Fruit fly (Drosophila melanogaster): Measurements from ENCODE around the gene CG8460.

CG8460 gene

dm6 chr2L:8239032-8239650 lies 42.1 kb downstream of the CG8460 start:
- TF ChIP-seq h (GFP tag; optimal IDR thresholded peaks at IDR 0.05) = peak; percentile 24
- no peak for TF ChIP-seq lola (GFP tag; optimal IDR thresholded peaks at IDR 0.05)
- TF ChIP-seq dl (GFP tag; optimal IDR thresholded peaks at IDR 0.05; ENCODE audit: insufficient read depth in 1 of 2, partially characterized antibody in 2 of 2) = no peak
- no peak for TF ChIP-seq Myc (optimal IDR thresholded peaks at IDR 0.05)
- no peak for TF ChIP-seq br (GFP tag; optimal IDR thresholded peaks at IDR 0.05)
- no peak for TF ChIP-seq CG9705 (GFP tag; optimal IDR thresholded peaks at IDR 0.05)
- no peak for TF ChIP-seq Hnf4 (GFP tag; optimal IDR thresholded peaks at IDR 0.05)
- no peak for TF ChIP-seq psq (GFP tag; optimal IDR thresholded peaks at IDR 0.05)
- TF ChIP-seq Dfd (GFP tag; optimal IDR thresholded peaks at IDR 0.05) = no peak
- no peak for TF ChIP-seq Mio (GFP tag; optimal IDR thresholded peaks at IDR 0.05)
- no peak for TF ChIP-seq sage (GFP tag; optimal IDR thresholded peaks at IDR 0.05)
- no peak for TF ChIP-seq GATAd (GFP tag; optimal IDR thresholded peaks at IDR 0.05)
- TF ChIP-seq OdsH (GFP tag; optimal IDR thresholded peaks at IDR 0.05) = peak; percentile 27
- no peak for TF ChIP-seq Sp1 (GFP tag; optimal IDR thresholded peaks at IDR 0.05)
- TF ChIP-seq rgr (GFP tag; optimal IDR thresholded peaks at IDR 0.05) = no peak
- TF ChIP-seq Abd-B (GFP tag; optimal IDR thresholded peaks at IDR 0.05) = no peak

DNA sequence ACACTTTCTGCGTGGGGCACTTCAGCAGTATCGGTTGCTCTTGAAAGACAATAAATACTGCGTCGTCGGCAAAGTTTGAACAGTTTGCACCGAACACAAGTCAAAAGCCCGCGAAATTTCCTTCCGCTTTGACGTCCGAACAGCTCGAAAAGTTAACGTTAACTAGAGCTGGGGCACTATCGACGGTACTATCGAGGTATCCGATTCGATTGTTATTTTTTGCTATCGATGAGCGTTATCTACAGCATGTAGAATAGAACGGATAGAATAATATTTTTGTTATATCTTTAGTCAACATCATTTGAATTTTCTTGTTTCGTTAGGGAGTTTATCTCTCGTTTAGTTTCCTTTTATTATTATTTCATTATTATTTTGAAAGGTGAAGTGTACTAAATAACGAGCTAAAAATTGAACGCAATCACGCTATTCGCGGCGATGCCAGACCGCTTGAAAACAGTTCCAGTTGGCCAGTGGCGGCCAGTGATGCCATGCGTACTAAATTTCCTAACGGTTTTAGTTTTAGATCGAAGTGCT lies 42.8 kb downstream of the CG8460 start, which contains the start of gene Pvr:
Gene Pvr, minus strand, starts transcription at position 167 of the 534 bp plus-strand sequence.
- TF ChIP-seq tai (GFP tag; optimal IDR thresholded peaks at IDR 0.05) = peak; percentile 19
- no peak for TF ChIP-seq Dif (GFP tag; optimal IDR thresholded peaks at IDR 0.05; ENCODE audit: partially characterized antibody)
- TF ChIP-seq jim (GFP tag; optimal IDR thresholded peaks at IDR 0.05) = peak; percentile 30
- TF ChIP-seq Myc (optimal IDR thresholded peaks at IDR 0.05) = peak; percentile 88
- TF ChIP-seq h (GFP tag; optimal IDR thresholded peaks at IDR 0.05) = peak; percentile 18
- peak; percentile 68 for TF ChIP-seq brk (GFP tag; optimal IDR thresholded peaks at IDR 0.05)
- TF ChIP-seq woc (GFP tag; optimal IDR thresholded peaks at IDR 0.05) = no peak
- TF ChIP-seq sage (GFP tag; optimal IDR thresholded peaks at IDR 0.05) = peak; percentile 42
- no peak for TF ChIP-seq dl (GFP tag; optimal IDR thresholded peaks at IDR 0.05; ENCODE audit: insufficient read depth in 1 of 2, partially characterized antibody in 2 of 2)
- TF ChIP-seq Hr83 (GFP tag; optimal IDR thresholded peaks at IDR 0.05; ENCODE audit: poor library complexity, severe bottlenecking) = peak; percentile 46
- TF ChIP-seq Hr78 (GFP tag; optimal IDR thresholded peaks at IDR 0.05) = no peak
- TF ChIP-seq CrebA (GFP tag; optimal IDR thresholded peaks at IDR 0.05; ENCODE audit: borderline replicate concordance) = peak; percentile 15

DNA sequence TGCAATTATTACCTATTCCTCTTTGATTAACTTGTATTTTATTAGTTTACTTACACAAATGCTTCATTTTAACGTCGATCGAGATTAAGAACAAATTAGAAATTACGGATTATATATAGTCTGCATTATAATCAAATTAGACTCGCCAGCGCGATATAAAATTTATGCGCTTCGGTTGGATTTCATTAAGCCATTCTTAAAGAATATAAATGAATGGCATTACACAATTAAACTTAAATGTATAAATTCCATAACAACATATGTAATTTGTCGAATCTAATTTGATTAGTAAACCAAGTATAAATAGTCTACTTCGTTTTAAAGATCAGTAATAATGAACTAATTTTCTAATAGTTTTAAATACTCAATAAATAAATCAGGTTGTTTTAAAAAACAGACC lies 44.7 kb downstream of the CG8460 start, which contains the start of gene Spn28F:
Gene Spn28F, minus strand, starts transcription at position 101 of the 400 bp plus-strand sequence.
- TF ChIP-seq woc (GFP tag; optimal IDR thresholded peaks at IDR 0.05) = no peak
- no peak for TF ChIP-seq Dfd (GFP tag; optimal IDR thresholded peaks at IDR 0.05)
- no peak for TF ChIP-seq GATAd (GFP tag; optimal IDR thresholded peaks at IDR 0.05)
- no peak for TF ChIP-seq foxo (GFP tag; optimal IDR thresholded peaks at IDR 0.05)

DNA sequence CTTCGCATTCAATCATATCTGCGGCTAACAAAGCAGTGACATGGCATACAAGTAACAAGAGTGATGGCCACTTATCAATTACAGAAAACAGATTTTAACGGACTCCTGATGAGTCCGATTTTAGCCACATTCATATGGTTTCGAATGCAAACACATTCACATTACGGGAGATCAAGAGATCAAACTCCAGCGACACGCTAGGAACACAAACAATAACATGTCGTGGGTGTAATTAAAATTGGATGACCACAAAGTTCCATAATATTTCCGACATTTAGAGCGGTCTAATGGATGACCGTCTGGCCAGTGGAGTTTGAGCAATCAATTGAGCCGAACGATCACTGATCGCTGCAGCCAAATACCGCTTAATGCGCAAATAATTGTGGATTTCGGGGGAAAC lies 45.2 kb downstream of the CG8460 start, which contains the start of gene CG14277:
Gene CG14277, plus strand, starts transcription at position 301 of the 400 bp plus-strand sequence.
- TF ChIP-seq pan (optimal IDR thresholded peaks at IDR 0.05) = no peak
- no peak for TF ChIP-seq Hnf4 (GFP tag; optimal IDR thresholded peaks at IDR 0.05)
- TF ChIP-seq GATAd (GFP tag; optimal IDR thresholded peaks at IDR 0.05) = no peak
- TF ChIP-seq CG32264 (GFP tag; optimal IDR thresholded peaks at IDR 0.05) = no peak
- no peak for TF ChIP-seq woc (GFP tag; optimal IDR thresholded peaks at IDR 0.05)
- no peak for TF ChIP-seq Sp1 (GFP tag; optimal IDR thresholded peaks at IDR 0.05)

- TF ChIP-seq h (GFP tag; optimal IDR thresholded peaks at IDR 0.05) = no peak
- TF ChIP-seq Hnf4 (GFP tag; optimal IDR thresholded peaks at IDR 0.05) = no peak
- TF ChIP-seq sage (GFP tag; optimal IDR thresholded peaks at IDR 0.05) = no peak
- TF ChIP-seq Hr83 (GFP tag; optimal IDR thresholded peaks at IDR 0.05; ENCODE audit: poor library complexity, severe bottlenecking) = no peak
- TF ChIP-seq br (GFP tag; optimal IDR thresholded peaks at IDR 0.05) = no peak
- no peak for TF ChIP-seq Dfd (GFP tag; optimal IDR thresholded peaks at IDR 0.05)
- TF ChIP-seq N (GFP tag; optimal IDR thresholded peaks at IDR 0.05) = no peak
- no peak for TF ChIP-seq woc (GFP tag; optimal IDR thresholded peaks at IDR 0.05)
- no peak for TF ChIP-seq pan (optimal IDR thresholded peaks at IDR 0.05)
- TF ChIP-seq CrebA (GFP tag; optimal IDR thresholded peaks at IDR 0.05; ENCODE audit: borderline replicate concordance) = no peak
- no peak for TF ChIP-seq dmrt93B (GFP tag; optimal IDR thresholded peaks at IDR 0.05)
- TF ChIP-seq ey (GFP tag; optimal IDR thresholded peaks at IDR 0.05) = no peak
- no peak for TF ChIP-seq Abd-B (GFP tag; optimal IDR thresholded peaks at IDR 0.05)
Measured at dm6 chr2L:8243903-8244302, 46.9 kb downstream of the CG8460 start, which contains the start of gene CG43057. Gene CG43057 (minus strand): TSS chr2L:8244003.
